Worm (Caenorhabditis elegans) whole organism, midembryonic: ENCODE results near the gene cut-6.

ENCODE experiments used
- T22C8.4 ChIP-seq: fragments of 200-800 bp; sonication (Bioruptor generic); IDR thresholded peaks from 2 replicates; pipeline ENCODE4 v1.3.6; 2022; ENCODE audit warnings: missing genetic modification characterization, missing compliant biosample characterization
- cog-1 ChIP-seq: sonication (generic microtip); optimal IDR thresholded peaks from 2 replicates; lab custom pipeline; 2016; ENCODE audit warnings: missing genetic modification characterization, missing compliant biosample characterization
- flt-1 ChIP-seq: fragments of 200-800 bp; sonication (Bioruptor generic); IDR thresholded peaks from 2 replicates; pipeline ENCODE4 v1.3.6; 2022; ENCODE audit warnings: missing genetic modification characterization, missing compliant biosample characterization
- klf-2 ChIP-seq: fragments of 200-800 bp; sonication (Bioruptor generic); conservative IDR thresholded peaks from 2 replicates; pipeline ENCODE4 v1.3.6; 2022; ENCODE audit warnings: missing genetic modification reagents, missing genetic modification characterization, missing compliant biosample characterization
- med-1 ChIP-seq: sonication (generic microtip); optimal IDR thresholded peaks from 2 replicates; lab custom pipeline; 2017; ENCODE audit warnings: missing genetic modification characterization, mild to moderate bottlenecking, missing compliant biosample characterization, antibody characterized with exemption, missing genetic modification reagents; ENCODE audit not compliant: insufficient read depth
- ref-1 ChIP-seq: fragments of 200-800 bp; sonication (Bioruptor generic); conservative IDR thresholded peaks from 2 replicates; pipeline ENCODE4 v1.3.6; 2022; ENCODE audit warnings: missing genetic modification reagents, missing genetic modification characterization, missing compliant biosample characterization
- tab-1 ChIP-seq: fragments of 200-800 bp; sonication (Bioruptor generic); IDR thresholded peaks from 2 replicates; pipeline ENCODE4 v1.3.6; 2022; ENCODE audit warnings: missing genetic modification characterization, missing compliant biosample characterization
- ztf-23 ChIP-seq: fragments of 200-800 bp; sonication (Bioruptor generic); IDR thresholded peaks from 2 replicates; pipeline ENCODE4 v1.3.6; 2022; ENCODE audit warnings: missing genetic modification reagents, missing genetic modification characterization, missing compliant biosample characterization
- ztf-29 ChIP-seq: fragments of 200-800 bp; sonication (Bioruptor generic); IDR thresholded peaks from 2 replicates; pipeline ENCODE4 v1.3.6; 2022; ENCODE audit warnings: missing genetic modification reagents, missing genetic modification characterization, missing compliant biosample characterization

Gene cut-6

DNA sequence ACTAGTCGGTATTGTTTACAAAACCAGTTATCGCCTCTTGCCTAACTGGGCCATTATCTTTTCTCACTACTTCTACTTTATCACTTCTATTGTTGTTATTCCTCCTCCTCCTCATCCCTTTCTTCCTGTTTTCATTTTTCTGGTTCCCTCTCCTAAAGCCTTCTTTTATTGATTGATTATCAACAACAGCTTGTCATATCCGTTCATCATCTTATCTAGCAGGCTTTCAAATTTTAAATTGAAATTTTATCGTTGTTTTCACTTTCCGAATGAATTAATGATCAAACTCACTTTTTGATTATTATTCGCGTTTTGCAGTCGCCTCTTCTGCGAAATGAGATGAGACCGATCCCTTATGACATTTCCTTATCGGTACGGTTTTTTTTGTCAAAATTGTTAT is at the start of gene cut-6:
Gene cut-6, plus strand, starts transcription at position 301 of the 400 bp plus-strand sequence.
- TF ChIP-seq tab-1 (GFP tag; lab: Robert Waterston, UW) (no peak), klf-2 (no peak), flt-1 (GFP tag; lab: Robert Waterston, UW) (no peak), cog-1 (tag; lab: Kevin White, UChicago) (no peak), ref-1 (GFP tag; lab: Robert Waterston, UW) (no peak), ztf-23 (no peak), med-1 (no peak), T22C8.4 (no peak), ztf-29 (GFP tag; lab: Robert Waterston, UW) (no peak)

DNA sequence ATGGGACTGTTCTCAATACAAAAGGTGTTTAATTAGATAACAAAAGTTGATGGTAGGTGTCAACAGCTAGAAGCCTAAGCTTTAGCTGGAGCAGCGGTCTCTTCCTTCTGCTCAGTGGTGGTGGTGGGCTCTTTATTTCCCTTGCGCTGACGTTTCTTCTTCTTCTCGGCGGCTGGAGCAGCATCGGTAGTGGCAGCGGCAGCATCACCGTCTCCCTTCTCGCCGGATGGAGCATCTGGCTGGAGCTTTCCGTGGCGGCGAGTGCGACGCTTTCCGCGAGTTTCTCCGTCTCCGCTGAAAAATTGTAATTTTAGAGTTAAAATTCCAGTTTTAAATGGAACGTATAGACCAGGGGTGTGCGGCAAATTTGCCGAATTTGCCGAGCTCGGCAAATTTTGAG is 44.2 kb upstream of the cut-6 start:
- TF ChIP-seq ztf-29 (GFP tag; lab: Robert Waterston, UW): no peak
- no peak for TF ChIP-seq tab-1 (GFP tag; lab: Robert Waterston, UW)
- TF ChIP-seq cog-1 (tag; lab: Kevin White, UChicago): no peak
- no peak for TF ChIP-seq klf-2
- TF ChIP-seq ref-1 (GFP tag; lab: Robert Waterston, UW): no peak
- TF ChIP-seq ztf-23: no peak
- TF ChIP-seq med-1: no peak
- no peak for TF ChIP-seq T22C8.4

DNA sequence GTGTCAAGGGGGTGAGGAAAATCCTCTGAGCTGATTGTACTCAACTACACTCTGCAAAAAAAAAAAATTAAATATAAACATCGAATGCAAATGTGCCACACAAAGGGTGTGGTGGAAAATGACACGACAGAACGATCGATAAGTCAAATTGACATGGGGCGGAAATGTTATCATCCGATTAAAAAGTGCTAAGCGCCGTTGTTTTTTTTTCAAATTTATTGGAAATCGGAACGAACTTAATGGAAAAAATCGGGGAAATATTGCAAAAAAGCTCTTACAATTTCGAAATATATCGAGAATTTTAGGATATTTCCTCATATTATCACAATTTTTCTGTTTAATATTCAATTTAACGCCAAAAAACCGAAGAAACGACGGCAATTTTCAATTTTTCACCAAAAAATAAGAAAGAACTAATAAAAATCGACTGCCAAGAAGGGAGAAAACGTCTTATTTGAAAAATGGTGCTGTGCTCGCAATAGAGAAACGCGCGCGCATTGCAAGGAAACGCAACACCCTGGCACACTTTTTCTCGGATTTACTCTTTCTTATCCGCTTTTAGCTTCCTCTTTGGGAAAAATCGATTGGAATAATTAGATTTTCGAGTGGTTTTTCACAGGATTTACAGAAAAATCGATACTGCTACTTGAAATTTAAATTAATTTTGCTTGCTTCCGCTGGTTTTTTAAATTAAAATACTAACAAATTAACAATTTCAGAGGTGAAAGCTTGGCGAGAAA is 42.4 kb upstream of the cut-6 start, which contains the start of the genes cey-4 and vps-50:
Gene cey-4, minus strand, starts transcription at position 51 of the 740 bp plus-strand sequence.
Gene vps-50, plus strand, starts transcription at position 541 of the 740 bp plus-strand sequence.
- TF ChIP-seq ref-1 (GFP tag; lab: Robert Waterston, UW) (no peak), T22C8.4 (peak; percentile 30; the same call in 1 of the 2 replicates), ztf-29 (GFP tag; lab: Robert Waterston, UW) (no peak), tab-1 (GFP tag; lab: Robert Waterston, UW) (no peak), cog-1 (tag; lab: Kevin White, UChicago) (peak; percentile 35), med-1 (no peak), klf-2 (no peak)

DNA sequence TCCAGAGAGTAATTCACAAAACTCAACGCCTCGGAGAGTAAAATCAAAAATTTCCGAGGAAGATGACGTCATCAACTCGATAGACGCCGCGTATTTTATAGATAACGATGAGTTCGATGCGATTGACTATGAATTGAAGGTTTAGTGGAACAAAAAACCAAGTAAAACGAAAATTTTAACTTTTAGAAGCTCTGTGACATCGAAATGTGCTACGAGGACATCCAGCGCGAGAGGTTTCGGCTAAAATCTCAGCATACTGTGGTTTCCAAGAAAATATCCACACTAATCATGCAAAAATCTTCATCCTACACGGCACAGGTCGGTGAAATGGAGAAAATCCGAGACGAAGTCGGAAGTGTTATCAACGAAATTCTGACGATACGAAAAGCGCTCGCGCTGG is 41.7 kb upstream of the cut-6 start:
- TF ChIP-seq T22C8.4 (no peak), flt-1 (GFP tag; lab: Robert Waterston, UW) (no peak), ztf-23 (no peak), tab-1 (GFP tag; lab: Robert Waterston, UW) (no peak), ref-1 (GFP tag; lab: Robert Waterston, UW) (no peak), cog-1 (tag; lab: Kevin White, UChicago) (no peak), ztf-29 (GFP tag; lab: Robert Waterston, UW) (no peak), klf-2 (no peak), med-1 (no peak)

DNA sequence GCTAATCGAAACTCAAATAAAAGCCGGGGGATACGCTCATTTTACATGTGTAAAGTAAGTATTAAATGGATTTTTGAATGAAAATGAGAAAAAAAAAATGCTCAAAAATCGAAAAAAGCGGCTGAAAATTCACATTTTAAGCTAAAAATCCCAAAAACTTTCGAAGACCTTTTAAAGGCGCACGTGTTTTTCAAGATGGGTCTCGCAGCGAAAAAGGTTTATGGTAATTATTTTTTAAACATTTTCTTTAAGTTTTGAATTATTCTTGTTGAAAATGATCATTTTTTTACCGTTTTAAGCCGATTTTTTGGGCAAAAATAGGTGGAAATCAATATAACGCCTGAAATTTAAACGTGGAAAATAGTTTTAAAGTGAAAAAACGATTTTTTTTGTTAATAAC is 41.1 kb upstream of the cut-6 start:
- TF ChIP-seq med-1: no peak
- TF ChIP-seq klf-2: no peak
- TF ChIP-seq cog-1 (tag; lab: Kevin White, UChicago): no peak
- no peak for TF ChIP-seq T22C8.4
- TF ChIP-seq flt-1 (GFP tag; lab: Robert Waterston, UW): no peak
- no peak for TF ChIP-seq ztf-29 (GFP tag; lab: Robert Waterston, UW)
- TF ChIP-seq ref-1 (GFP tag; lab: Robert Waterston, UW): no peak
- no peak for TF ChIP-seq ztf-23
- no peak for TF ChIP-seq tab-1 (GFP tag; lab: Robert Waterston, UW)

DNA sequence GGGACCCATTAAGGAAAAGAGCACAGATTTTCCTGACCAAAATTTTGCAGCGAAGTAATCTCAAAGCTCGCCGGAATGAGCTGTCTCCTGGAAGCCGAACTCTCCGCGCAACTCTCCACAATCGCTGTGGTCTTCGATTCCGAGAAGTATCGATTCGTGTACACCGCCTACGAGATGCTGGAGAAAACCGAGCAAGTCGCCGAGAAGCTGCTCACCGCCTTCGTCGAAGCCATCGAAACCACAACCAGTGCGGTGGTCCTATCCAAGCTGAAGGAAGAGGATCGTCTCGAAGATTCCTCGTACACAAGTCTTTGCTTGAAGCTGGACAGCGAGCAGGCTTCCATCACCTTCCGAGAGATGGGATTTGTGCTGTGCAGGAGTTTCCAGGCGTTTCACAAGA is 40.4 kb upstream of the cut-6 start:
- TF ChIP-seq cog-1 (tag; lab: Kevin White, UChicago) (no peak), med-1 (no peak), flt-1 (GFP tag; lab: Robert Waterston, UW) (no peak), ref-1 (GFP tag; lab: Robert Waterston, UW) (no peak), tab-1 (GFP tag; lab: Robert Waterston, UW) (no peak), ztf-29 (GFP tag; lab: Robert Waterston, UW) (no peak), klf-2 (no peak), T22C8.4 (no peak), ztf-23 (no peak)

DNA sequence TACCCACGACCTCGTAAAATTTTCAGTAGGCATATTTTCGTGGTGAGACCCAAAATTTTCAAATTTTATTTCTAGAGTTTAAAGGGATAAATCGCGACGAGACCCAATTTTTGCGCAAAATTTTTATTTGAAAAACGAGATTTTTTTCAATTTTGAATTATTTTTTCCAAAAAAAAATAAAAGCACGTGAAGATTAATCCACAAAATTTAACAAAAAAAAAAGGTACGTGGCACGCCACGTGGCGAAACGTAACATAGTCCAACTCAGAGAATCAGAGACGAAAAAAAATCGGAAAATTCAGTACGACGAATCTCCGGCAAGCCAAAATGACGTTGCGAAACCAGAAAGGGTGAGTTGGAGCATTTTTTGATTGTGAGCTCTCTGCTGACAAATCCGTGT is 36.1 kb upstream of the cut-6 start, which contains the start of gene C44B9.2:
Gene C44B9.2, plus strand, starts transcription at position 301 of the 400 bp plus-strand sequence.
- TF ChIP-seq ref-1 (GFP tag; lab: Robert Waterston, UW): no peak
- TF ChIP-seq cog-1 (tag; lab: Kevin White, UChicago): no peak
- no peak for TF ChIP-seq flt-1 (GFP tag; lab: Robert Waterston, UW)
- TF ChIP-seq ztf-29 (GFP tag; lab: Robert Waterston, UW): no peak
- TF ChIP-seq ztf-23: no peak
- TF ChIP-seq med-1: no peak
- no peak for TF ChIP-seq T22C8.4
- no peak for TF ChIP-seq klf-2
- TF ChIP-seq tab-1 (GFP tag; lab: Robert Waterston, UW): no peak

DNA sequence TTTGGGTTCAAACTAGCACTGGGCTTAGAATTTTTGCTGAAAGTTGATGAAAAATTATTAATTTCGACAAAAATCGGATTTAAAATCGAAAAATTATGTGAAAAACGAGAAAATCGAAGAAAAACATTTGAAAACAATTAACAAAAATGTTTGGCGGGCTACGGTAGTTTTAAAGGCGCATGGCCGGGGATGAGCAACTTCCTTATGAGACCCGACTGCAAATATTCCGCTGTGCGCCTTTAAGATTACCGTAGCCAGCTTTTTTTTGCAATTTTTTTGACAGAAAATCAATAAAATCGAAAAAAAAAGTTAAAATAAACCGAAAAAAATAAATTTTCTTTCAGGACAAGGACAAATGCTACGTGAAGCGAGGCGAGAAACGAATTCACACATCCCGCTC is 33.7 kb upstream of the cut-6 start:
- no peak for TF ChIP-seq ref-1 (GFP tag; lab: Robert Waterston, UW)

DNA sequence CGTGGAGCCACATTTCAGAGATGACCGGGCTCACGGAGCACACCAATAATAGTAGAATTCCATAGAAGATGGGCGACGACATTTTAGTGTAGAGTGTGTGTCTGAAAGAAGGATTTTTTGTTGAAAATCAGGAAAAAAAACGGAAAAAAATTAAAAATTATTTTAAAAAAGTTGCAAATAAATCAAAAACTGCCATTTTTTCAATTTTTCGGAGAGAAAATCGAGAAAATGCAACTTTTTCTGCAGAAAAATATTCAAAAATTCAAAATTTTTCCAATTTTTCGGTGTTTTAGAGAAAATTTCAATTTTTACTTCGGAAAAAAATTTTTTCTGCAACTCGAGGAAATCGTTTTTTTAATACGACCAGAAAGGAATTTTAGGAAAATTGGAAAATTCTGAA is 31.2 kb upstream of the cut-6 start, which contains the start of gene C44B9.3:
Gene C44B9.3, minus strand, starts transcription at position 101 of the 400 bp plus-strand sequence.
- no peak for TF ChIP-seq ztf-29 (GFP tag; lab: Robert Waterston, UW)
- TF ChIP-seq flt-1 (GFP tag; lab: Robert Waterston, UW): no peak
- TF ChIP-seq ref-1 (GFP tag; lab: Robert Waterston, UW): no peak
- no peak for TF ChIP-seq med-1
- no peak for TF ChIP-seq cog-1 (tag; lab: Kevin White, UChicago)
- no peak for TF ChIP-seq ztf-23
- TF ChIP-seq tab-1 (GFP tag; lab: Robert Waterston, UW): no peak
- TF ChIP-seq T22C8.4: no peak
- no peak for TF ChIP-seq klf-2

DNA sequence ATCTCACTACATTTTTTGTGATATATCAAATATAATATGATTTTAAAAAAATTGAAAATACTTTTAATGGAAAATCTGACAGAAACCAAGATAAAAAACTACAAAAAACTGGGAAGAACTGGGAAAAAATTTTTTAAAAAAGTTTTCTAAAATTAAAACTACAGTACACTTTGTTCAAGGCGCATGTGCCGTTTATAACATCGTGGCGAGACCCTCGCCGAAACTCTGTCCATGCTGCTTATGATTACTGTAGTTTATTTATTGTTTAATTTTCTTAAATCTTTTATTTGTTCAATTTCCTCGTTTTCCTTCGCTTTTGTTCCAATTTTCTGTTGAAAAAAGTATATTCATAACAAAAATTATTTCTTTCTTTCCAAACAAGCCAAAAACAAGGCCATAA is 29.8 kb upstream of the cut-6 start, which contains the start of gene athp-1:
Gene athp-1, plus strand, starts transcription at position 305 of the 400 bp plus-strand sequence.
- TF ChIP-seq klf-2 (no peak), ztf-29 (GFP tag; lab: Robert Waterston, UW) (no peak), flt-1 (GFP tag; lab: Robert Waterston, UW) (no peak), T22C8.4 (no peak), med-1 (no peak), tab-1 (GFP tag; lab: Robert Waterston, UW) (no peak)
